Worm (Caenorhabditis elegans) whole organism, dauer: ENCODE measurements around the gene rgs-1.

Experiments used
- unc-62 ChIP-seq: sonication (generic microtip); optimal IDR thresholded peaks from 2 replicates; lab custom pipeline; 2017; ENCODE audit warnings: missing biosample characterization, missing genetic modification reagents, missing genetic modification characterization

The rgs-1 gene

ce11 chrIII:9982119-9982642 is 34.2 kb downstream of the rgs-1 start:
- no peak for TF ChIP-seq unc-62

- no peak for TF ChIP-seq unc-62
These were observed 42.6 kb downstream of the rgs-1 start, which contains the start of gene R10E12.2 for ce11 chrIII:9973765-9974164. Gene R10E12.2, minus strand, starts transcription at chrIII:9973865.

ce11 chrIII:9972192-9972811 is 44.1 kb downstream of the rgs-1 start:
- TF ChIP-seq unc-62, result no peak

- no peak for TF ChIP-seq unc-62
These were observed 47.0 kb downstream of the rgs-1 start for ce11 chrIII:9969371-9969770.

ce11 chrIII:9965444-9965843 is 50.9 kb downstream of the rgs-1 start:
- TF ChIP-seq unc-62, result no peak

- TF ChIP-seq unc-62, result no peak
These were observed 51.9 kb downstream of the rgs-1 start for ce11 chrIII:9964416-9964815.
